Worm (Caenorhabditis elegans): ENCODE results near the gene cri-2.

- TF ChIP-seq pha-4 (tag; optimal IDR thresholded peaks at IDR 0.05) (no peak), hrde-1 (tag; optimal IDR thresholded peaks at IDR 0.05; ENCODE audit: borderline replicate concordance) (no peak), snpc-1.1 (tag; optimal IDR thresholded peaks at IDR 0.05; ENCODE audit: insufficient read depth) (no peak), ztf-3 (GFP tag; optimal IDR thresholded peaks at IDR 0.05) (no peak), bed-1 (GFP tag; IDR thresholded peaks at IDR 0.05) (no peak), egl-18 (GFP tag; IDR thresholded peaks at IDR 0.05) (no peak)
Measured at ce11 chrV:8159629-8160028, 42.0 kb upstream of the cri-2 start, which contains the start of gene F20D6.6.

Measured in whole organism, young adult.